Worm (Caenorhabditis elegans) whole organism, L4 larva: ENCODE measurements around the gene npp-27.

ENCODE experiments used
- F49E8.2 ChIP-seq: sonication (generic microtip); optimal IDR thresholded peaks from 2 replicates; lab custom pipeline; 2016; ENCODE audit warnings: missing compliant biosample characterization, mild to moderate bottlenecking, missing genetic modification characterization, borderline replicate concordance
- T20F7.1 ChIP-seq: fragments of 200-800 bp; sonication (Bioruptor generic); optimal IDR thresholded peaks from 2 replicates; lab custom pipeline; 2018; ENCODE audit warnings: mild to moderate bottlenecking, missing genetic modification characterization, missing compliant biosample characterization
- Y105C5A.15 ChIP-seq: fragments of 200-800 bp; sonication (Bioruptor generic); IDR thresholded peaks from 2 replicates; pipeline ENCODE4 v1.3.6; 2022; ENCODE audit warnings: missing genetic modification characterization, missing compliant biosample characterization
- Y48G9A.11 ChIP-seq: fragments of 200-800 bp; sonication (Bioruptor generic); IDR thresholded peaks from 2 replicates; pipeline ENCODE4 v1.3.6; 2022; ENCODE audit warnings: missing genetic modification reagents, missing genetic modification characterization, missing compliant biosample characterization
- Y5F2A.4 ChIP-seq: fragments of 200-800 bp; sonication (Bioruptor generic); optimal IDR thresholded peaks from 2 replicates; lab custom pipeline; 2018; ENCODE audit warnings: mild to moderate bottlenecking, missing genetic modification characterization, missing compliant biosample characterization
- ZK546.5 ChIP-seq, 2 experiments: sonication (generic microtip); optimal IDR thresholded peaks; 2 replicates each; lab custom pipeline; 2017; ENCODE audit warnings: missing biosample characterization in 2 of 2, missing genetic modification characterization in 2 of 2
- aha-1 ChIP-seq: fragments of 150-350 bp; peaks from one replicate; lab custom pipeline; 2014; ENCODE audit warnings: missing biosample characterization, missing genetic modification characterization
- arid-1 ChIP-seq: fragments of 200-800 bp; sonication (Bioruptor generic); conservative IDR thresholded peaks from 2 replicates; pipeline ENCODE4 v1.3.6; 2022; ENCODE audit warnings: missing genetic modification reagents, missing genetic modification characterization, missing compliant biosample characterization
- ceh-20 ChIP-seq: fragments of 200-800 bp; sonication (Bioruptor generic); IDR thresholded peaks from 2 replicates; pipeline ENCODE4 v1.3.6; 2022; ENCODE audit warnings: missing genetic modification reagents, missing genetic modification characterization, missing compliant biosample characterization
- ces-1 ChIP-seq: fragments of 150-350 bp; sonication (generic microtip); optimal IDR thresholded peaks from 4 replicates; lab custom pipeline; 2014; ENCODE audit warnings: missing biosample characterization, missing genetic modification reagents, missing genetic modification characterization
- daf-16 ChIP-seq, 3 experiments: sonication (generic microtip); optimal IDR thresholded peaks; 2 replicates each; lab custom pipeline; 2016 to 2017; ENCODE audit warnings: missing genetic modification characterization in 3 of 3, missing genetic modification reagents in 3 of 3, mild to moderate bottlenecking in 2 of 3, missing compliant biosample characterization in 2 of 3, missing biosample characterization in 1 of 3, moderate library complexity in 1 of 3
- fkh-10 ChIP-seq: fragments of 150-350 bp; optimal IDR thresholded peaks from 2 replicates; lab custom pipeline; 2014; ENCODE audit warnings: missing biosample characterization, missing genetic modification reagents, missing genetic modification characterization
- fos-1 ChIP-seq: fragments of 150-350 bp; optimal IDR thresholded peaks from 2 replicates; lab custom pipeline; 2014; ENCODE audit warnings: missing biosample characterization, missing genetic modification characterization
- hlh-11 ChIP-seq: fragments of 200-800 bp; sonication (Bioruptor generic); optimal IDR thresholded peaks from 2 replicates; lab custom pipeline; 2018; ENCODE audit warnings: mild to moderate bottlenecking, missing genetic modification characterization, missing compliant biosample characterization
- hlh-30 ChIP-seq: sonication (generic microtip); optimal IDR thresholded peaks from 2 replicates; lab custom pipeline; 2017; ENCODE audit warnings: antibody characterized with exemption, mild to moderate bottlenecking, missing genetic modification characterization, missing compliant biosample characterization; ENCODE audit not compliant: insufficient read depth
- lin-15B ChIP-seq: fragments of 150-350 bp; sonication (generic microtip); optimal IDR thresholded peaks from 3 replicates; lab custom pipeline; 2014; ENCODE audit warnings: missing biosample characterization, missing genetic modification characterization
- lin-29 ChIP-seq: fragments of 200-800 bp; sonication (Bioruptor generic); IDR thresholded peaks from 2 replicates; pipeline ENCODE4 v1.3.6; 2022; ENCODE audit warnings: missing genetic modification reagents, missing genetic modification characterization, missing compliant biosample characterization
- lin-38 ChIP-seq: fragments of 200-800 bp; sonication (Bioruptor generic); IDR thresholded peaks from 2 replicates; pipeline ENCODE4 v1.3.6; 2022; ENCODE audit warnings: missing genetic modification reagents, missing genetic modification characterization, missing compliant biosample characterization
- lin-39 ChIP-seq: fragments of 150-350 bp; optimal IDR thresholded peaks from 2 replicates; lab custom pipeline; 2014; ENCODE audit warnings: missing biosample characterization, missing genetic modification reagents, missing genetic modification characterization
- madf-9 ChIP-seq: fragments of 200-800 bp; sonication (Bioruptor generic); conservative IDR thresholded peaks from 2 replicates; pipeline ENCODE4 v1.3.6; 2022; ENCODE audit warnings: missing genetic modification reagents, missing genetic modification characterization, missing compliant biosample characterization
- mdt-29 ChIP-seq: fragments of 200-800 bp; sonication (Bioruptor generic); IDR thresholded peaks from 2 replicates; pipeline ENCODE4 v1.3.6; 2022; ENCODE audit warnings: missing genetic modification reagents, missing genetic modification characterization, missing compliant biosample characterization
- mxl-2 ChIP-seq: fragments of 200-800 bp; sonication (Bioruptor generic); conservative IDR thresholded peaks from 2 replicates; pipeline ENCODE4 v1.3.6; 2022; ENCODE audit warnings: missing genetic modification reagents, missing genetic modification characterization, missing compliant biosample characterization
- nhr-102 ChIP-seq: sonication (generic microtip); optimal IDR thresholded peaks from 2 replicates; lab custom pipeline; 2016; ENCODE audit warnings: mild to moderate bottlenecking, missing genetic modification characterization, moderate library complexity, missing compliant biosample characterization
- nhr-28 ChIP-seq: fragments of 150-350 bp; optimal IDR thresholded peaks from 2 replicates; lab custom pipeline; 2014; ENCODE audit warnings: missing biosample characterization, missing genetic modification characterization
- nhr-41 ChIP-seq: fragments of 200-800 bp; sonication (Bioruptor generic); IDR thresholded peaks from 2 replicates; pipeline ENCODE4 v1.3.6; 2022; ENCODE audit warnings: missing genetic modification reagents, missing genetic modification characterization, missing compliant biosample characterization
- nhr-42 ChIP-seq: fragments of 200-800 bp; sonication (Bioruptor generic); IDR thresholded peaks from 2 replicates; pipeline ENCODE4 v1.3.6; 2022; ENCODE audit warnings: missing genetic modification characterization, missing compliant biosample characterization
- nhr-48 ChIP-seq: sonication (generic microtip); optimal IDR thresholded peaks from 2 replicates; lab custom pipeline; 2016; ENCODE audit warnings: mild to moderate bottlenecking, missing genetic modification characterization, missing compliant biosample characterization
- nhr-6 ChIP-seq: fragments of 150-350 bp; optimal IDR thresholded peaks from 2 replicates; lab custom pipeline; 2014; ENCODE audit warnings: missing biosample characterization, missing genetic modification characterization
- nhr-76 ChIP-seq: fragments of 150-350 bp; optimal IDR thresholded peaks from 2 replicates; lab custom pipeline; 2014; ENCODE audit warnings: missing biosample characterization, missing genetic modification characterization
- php-3 ChIP-seq: fragments of 200-800 bp; sonication (Bioruptor generic); IDR thresholded peaks from 2 replicates; pipeline ENCODE4 v1.3.6; 2022; ENCODE audit warnings: missing genetic modification reagents, missing genetic modification characterization, missing compliant biosample characterization
- pqm-1 ChIP-seq: sonication (generic microtip); optimal IDR thresholded peaks from 2 replicates; lab custom pipeline; 2017; ENCODE audit warnings: missing biosample characterization, missing genetic modification characterization
- rbr-2 ChIP-seq: sonication (generic microtip); optimal IDR thresholded peaks from 2 replicates; lab custom pipeline; 2016; ENCODE audit warnings: missing genotype, missing genetic modification characterization, missing compliant biosample characterization
- sdz-12 ChIP-seq: fragments of 200-800 bp; sonication (Bioruptor generic); optimal IDR thresholded peaks from 2 replicates; lab custom pipeline; 2018; ENCODE audit warnings: mild to moderate bottlenecking, missing genetic modification characterization, missing compliant biosample characterization
- snpc-1.2 ChIP-seq: fragments of 200-800 bp; sonication (Bioruptor generic); IDR thresholded peaks from 2 replicates; pipeline ENCODE4 v1.3.6; 2022; ENCODE audit warnings: missing genetic modification reagents, missing genetic modification characterization, missing compliant biosample characterization
- snpc-4 ChIP-seq: fragments of 150-350 bp; optimal IDR thresholded peaks from 2 replicates; lab custom pipeline; 2014; ENCODE audit warnings: missing biosample characterization, missing genetic modification characterization
- spr-1 ChIP-seq: sonication (generic microtip); optimal IDR thresholded peaks from 2 replicates; lab custom pipeline; 2016; ENCODE audit warnings: mild to moderate bottlenecking, missing genetic modification characterization, missing compliant biosample characterization
- tag-97 ChIP-seq: fragments of 200-800 bp; sonication (Bioruptor generic); IDR thresholded peaks from 2 replicates; pipeline ENCODE4 v1.3.6; 2022; ENCODE audit warnings: missing genetic modification characterization, missing compliant biosample characterization
- zfp-2 ChIP-seq: sonication (generic microtip); optimal IDR thresholded peaks from 2 replicates; lab custom pipeline; 2016; ENCODE audit warnings: mild to moderate bottlenecking, missing genetic modification characterization, missing compliant biosample characterization

npp-27 gene

DNA sequence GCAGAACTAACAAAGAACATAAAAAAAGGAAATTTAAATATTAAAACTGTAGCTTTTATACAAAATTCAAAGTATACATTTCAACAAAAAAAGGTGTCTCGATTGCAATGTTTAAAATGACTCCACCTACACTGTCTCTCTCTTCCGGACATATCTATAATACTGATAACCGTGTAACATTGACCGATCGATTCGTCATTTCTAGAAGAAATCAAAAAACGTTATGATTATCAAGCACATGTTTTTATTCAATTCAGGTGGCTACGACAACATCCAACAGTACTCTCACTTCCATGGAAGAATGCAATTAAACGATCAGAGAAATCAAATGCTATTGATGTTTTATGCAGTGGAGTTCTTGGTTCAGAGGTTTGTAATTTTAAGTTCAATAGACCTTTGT, 11.6 kb downstream of the npp-27 start (continued):
- TF ChIP-seq mxl-2 (GFP tag; lab: Robert Waterston, UW): no peak
- TF ChIP-seq nhr-42 (GFP tag; lab: Robert Waterston, UW): no peak
- TF ChIP-seq F49E8.2 (tag; lab: Kevin White, UChicago): no peak
- TF ChIP-seq nhr-28 (tag; lab: Kevin White, UChicago): peak; percentile 61
- TF ChIP-seq rbr-2 (tag; lab: Kevin White, UChicago): no peak
- TF ChIP-seq ZK546.5 (tag; optimal IDR thresholded peaks at IDR 0.05; lab: Kevin White, UChicago): no peak
- 0 out of 2 replicates have a peak, but pooled peaks have one; percentile 9 for TF ChIP-seq php-3 (GFP tag; lab: Robert Waterston, UW)
- TF ChIP-seq snpc-1.2 (GFP tag; lab: Robert Waterston, UW): no peak
- no peak for TF ChIP-seq Y5F2A.4 (GFP tag; lab: Kevin White, UChicago)
- no peak for TF ChIP-seq sdz-12 (GFP tag; lab: Kevin White, UChicago)
- no peak for TF ChIP-seq Y105C5A.15 (GFP tag; lab: Robert Waterston, UW)
- TF ChIP-seq snpc-4 (tag; lab: Kevin White, UChicago): no peak
- TF ChIP-seq fos-1: no peak
- TF ChIP-seq nhr-48 (tag; lab: Kevin White, UChicago): no peak
- TF ChIP-seq hlh-30 (tag; lab: Kevin White, UChicago): peak; percentile 19
- TF ChIP-seq tag-97 (GFP tag; lab: Robert Waterston, UW): no peak
- TF ChIP-seq arid-1 (GFP tag; lab: Robert Waterston, UW): no peak
- TF ChIP-seq spr-1 (tag; lab: Kevin White, UChicago): no peak
- TF ChIP-seq daf-16 (GFP tag; optimal IDR thresholded peaks at IDR 0.05; lab: Kevin White, UChicago): no peak
- TF ChIP-seq daf-16 (tag; optimal IDR thresholded peaks at IDR 0.05; lab: Kevin White, UChicago): peak; percentile 73
- no peak for TF ChIP-seq lin-39 (tag; lab: Kevin White, UChicago)
- TF ChIP-seq pqm-1 (tag; lab: Kevin White, UChicago): peak; percentile 65
- TF ChIP-seq hlh-11 (tag; lab: Kevin White, UChicago): peak; percentile 60
- TF ChIP-seq Y48G9A.11: no peak
- no peak for TF ChIP-seq mdt-29

DNA sequence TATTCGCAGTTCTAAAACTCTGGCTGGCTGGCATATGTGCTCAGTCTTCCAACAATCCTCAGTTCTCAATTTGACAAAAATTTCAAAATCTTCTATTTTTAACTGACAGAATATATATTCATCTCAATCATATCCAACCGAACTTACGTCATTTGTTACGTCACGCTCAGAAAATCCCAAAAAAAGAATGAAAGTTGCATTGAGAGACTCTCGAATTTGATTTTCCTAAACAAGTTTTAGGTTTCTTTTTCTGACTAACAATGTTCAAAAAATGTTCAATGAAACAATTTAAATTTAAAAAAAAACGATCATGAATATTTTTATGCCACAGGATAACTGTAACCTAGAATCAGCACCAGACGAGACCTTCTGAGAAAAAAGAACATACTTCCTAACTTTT, 12.1 kb downstream of the npp-27 start:
- TF ChIP-seq ces-1 (GFP tag; lab: Kevin White, UChicago) (peak; percentile 53), fkh-10 (GFP tag; lab: Kevin White, UChicago) (peak; percentile 53), ceh-20 (GFP tag; lab: Robert Waterston, UW) (no peak), nhr-102 (tag; lab: Kevin White, UChicago) (no peak), zfp-2 (tag; lab: Kevin White, UChicago) (no peak)

DNA sequence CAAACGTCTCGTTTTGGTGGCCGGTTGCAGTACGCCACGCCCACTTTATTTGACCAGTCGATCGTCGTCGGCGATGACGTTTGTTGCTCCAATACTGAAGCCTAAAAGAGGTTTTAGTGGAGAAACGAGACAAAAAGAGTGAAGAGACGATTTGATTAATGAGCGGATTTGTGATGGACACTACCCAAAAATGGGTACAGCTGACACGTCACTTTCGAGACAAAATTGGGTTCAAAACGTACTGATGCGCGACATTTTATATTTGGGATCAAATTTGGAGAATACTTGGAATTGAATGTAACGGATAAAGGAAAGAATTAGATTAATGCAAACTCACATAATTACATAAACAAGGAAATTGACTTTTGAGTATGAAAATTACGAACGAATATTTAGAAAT, 12.6 kb downstream of the npp-27 start, which contains the start of gene ilys-4:
ilys-4 (minus strand) TSS at position 101 of the 400 bp plus-strand sequence.
- no peak for TF ChIP-seq aha-1 (tag; lab: Kevin White, UChicago)
- no peak for TF ChIP-seq nhr-6 (tag; lab: Kevin White, UChicago)
- TF ChIP-seq T20F7.1 (GFP tag; lab: Kevin White, UChicago): no peak
- no peak for TF ChIP-seq nhr-76
- TF ChIP-seq lin-15B: no peak
- no peak for TF ChIP-seq ces-1 (GFP tag; lab: Kevin White, UChicago)
- TF ChIP-seq nhr-41 (GFP tag; lab: Robert Waterston, UW): no peak
- TF ChIP-seq nhr-42 (GFP tag; lab: Robert Waterston, UW): no peak
- TF ChIP-seq lin-38 (GFP tag; lab: Robert Waterston, UW): no peak
- no peak for TF ChIP-seq F49E8.2 (tag; lab: Kevin White, UChicago)
- TF ChIP-seq, all 104 proteins: peak for 0

- no peak for TF ChIP-seq lin-29
- TF ChIP-seq madf-9 (GFP tag; lab: Robert Waterston, UW): no peak
- TF ChIP-seq, all 104 proteins: peak for 0
Measured at ce11 chrIV:7881726-7882125, 28.3 kb downstream of the npp-27 start, which contains the start of gene atic-1. TSS of gene atic-1 (plus strand) at chrIV:7882026.
